Fruit fly (Drosophila melanogaster): Measurements from ENCODE around the gene Asciz.
A peak's percentile ranks its signal among the peaks of the same experiment; 100 is the strongest.

Asciz gene

DNA sequence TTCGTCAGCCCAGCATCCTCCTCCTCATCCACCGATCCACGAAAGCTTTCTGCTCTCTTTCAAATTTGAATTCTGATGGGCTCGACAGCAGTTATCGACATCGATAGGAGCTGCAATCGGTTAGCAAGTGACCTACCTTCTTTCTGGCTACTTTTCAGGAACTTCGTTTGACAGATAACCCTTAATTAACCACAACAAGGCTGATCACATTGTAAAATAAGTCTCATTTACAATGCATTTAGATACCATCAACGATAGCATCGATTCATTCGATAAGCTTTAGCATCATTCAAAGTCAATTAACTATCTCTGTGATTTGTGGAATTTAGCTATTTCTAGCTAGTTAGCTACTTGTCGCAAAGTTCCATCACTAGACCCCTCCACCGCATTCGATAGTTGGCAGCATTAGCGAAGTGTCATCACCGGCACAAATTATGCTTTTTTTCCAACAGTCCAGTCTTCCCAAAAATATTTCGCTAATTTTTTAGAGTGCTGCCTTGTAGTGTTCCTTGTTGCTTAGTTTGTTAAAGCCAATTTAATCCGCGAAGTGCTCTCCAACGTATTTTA is 12.6 kb upstream of the Asciz start, which contains the start of the genes MnM and Girdin (continued):
- TF ChIP-seq cwo (GFP tag; optimal IDR thresholded peaks at IDR 0.05): no peak
- peak; percentile 37 to 74 for TF ChIP-seq chif (GFP tag; optimal IDR thresholded peaks at IDR 0.05)
- no peak for TF ChIP-seq odd (GFP tag; optimal IDR thresholded peaks at IDR 0.05)
- peak; percentile 63 for TF ChIP-seq gro (GFP tag; optimal IDR thresholded peaks at IDR 0.05)
- TF ChIP-seq ewg (GFP tag; optimal IDR thresholded peaks at IDR 0.05): peak; percentile 10
- no peak for TF ChIP-seq CG2199 (GFP tag; IDR thresholded peaks at IDR 0.05)
- peak; percentile 76; the same call in 2 of the 3 replicates for TF ChIP-seq hb (GFP tag; IDR thresholded peaks at IDR 0.05; ENCODE audit: partially characterized antibody)
- no peak for TF ChIP-seq CG2678 (tag; optimal IDR thresholded peaks at IDR 0.05)
- TF ChIP-seq Camta (GFP tag; optimal IDR thresholded peaks at IDR 0.05): peak; percentile 39
- TF ChIP-seq slou (GFP tag; optimal IDR thresholded peaks at IDR 0.05): no peak
- no peak for TF ChIP-seq fru (optimal IDR thresholded peaks at IDR 0.05)
- TF ChIP-seq Mad (GFP tag; optimal IDR thresholded peaks at IDR 0.05): peak; percentile 67
- TF ChIP-seq kah (GFP tag; optimal IDR thresholded peaks at IDR 0.05): no peak
- TF ChIP-seq Elba2 (GFP tag; optimal IDR thresholded peaks at IDR 0.05): no peak
- TF ChIP-seq Sry-β (GFP tag; optimal IDR thresholded peaks at IDR 0.05): peak; percentile 92
- no peak for TF ChIP-seq CG14050 (GFP tag; IDR thresholded peaks at IDR 0.05)
- TF ChIP-seq Sox102F (GFP tag; optimal IDR thresholded peaks at IDR 0.05): no peak
- peak; percentile 70 for TF ChIP-seq Atf-2 (GFP tag; optimal IDR thresholded peaks at IDR 0.05)
- no peak for TF ChIP-seq stc (GFP tag; IDR thresholded peaks at IDR 0.05)
- peak; percentile 46 for TF ChIP-seq Ssrp (tag; optimal IDR thresholded peaks at IDR 0.05)
- no peak for TF ChIP-seq CG17359 (tag; optimal IDR thresholded peaks at IDR 0.05)
- TF ChIP-seq crc (GFP tag; optimal IDR thresholded peaks at IDR 0.05): peak; percentile 0
- TF ChIP-seq CG14710 (tag; optimal IDR thresholded peaks at IDR 0.05): peak; percentile 75
- TF ChIP-seq CHES-1-like (GFP tag; optimal IDR thresholded peaks at IDR 0.05): peak; percentile 86
- TF ChIP-seq CG6254 (GFP tag; optimal IDR thresholded peaks at IDR 0.05): no peak
- no peak for TF ChIP-seq sim (GFP tag; IDR thresholded peaks at IDR 0.05)
- peak; percentile 39 for TF ChIP-seq Tbp (GFP tag; optimal IDR thresholded peaks at IDR 0.05)
- 0 out of 3 replicates have a peak, but pooled peaks have one; percentile 21 for TF ChIP-seq Aef1 (GFP tag; IDR thresholded peaks at IDR 0.05)
- peak; percentile 73 for TF ChIP-seq CG3847 (GFP tag; IDR thresholded peaks at IDR 0.05)
- TF ChIP-seq CG11093 (GFP tag; IDR thresholded peaks at IDR 0.05): no peak
- TF ChIP-seq CG3065 (GFP tag; optimal IDR thresholded peaks at IDR 0.05): no peak
- no peak for TF ChIP-seq CG1233 (GFP tag; optimal IDR thresholded peaks at IDR 0.05)
- TF ChIP-seq eyg (GFP tag; optimal IDR thresholded peaks at IDR 0.05): no peak
- no peak for TF ChIP-seq CG7745 (tag; optimal IDR thresholded peaks at IDR 0.05)
- TF ChIP-seq CG42726 (GFP tag; IDR thresholded peaks at IDR 0.05; ENCODE audit: partially characterized antibody): 0 out of 2 replicates have a peak, but pooled peaks have one; percentile 49
- TF ChIP-seq Sry-δ (GFP tag; optimal IDR thresholded peaks at IDR 0.05): peak; percentile 100
- no peak for TF ChIP-seq CG8478 (optimal IDR thresholded peaks at IDR 0.05)
- TF ChIP-seq vvl (GFP tag; IDR thresholded peaks at IDR 0.05): peak; percentile 41; the same call in 1 of the 2 replicates
- no peak for TF ChIP-seq jing (GFP tag; optimal IDR thresholded peaks at IDR 0.05)
- peak; percentile 32 for TF ChIP-seq CG18764 (GFP tag; optimal IDR thresholded peaks at IDR 0.05)
- no peak for TF ChIP-seq sug (tag; optimal IDR thresholded peaks at IDR 0.05)
- no peak for TF ChIP-seq nau (GFP tag; optimal IDR thresholded peaks at IDR 0.05)
- TF ChIP-seq MBD-R2 (GFP tag; IDR thresholded peaks at IDR 0.05): peak; percentile 63; the same call in 1 of the 2 replicates
- no peak for TF ChIP-seq CG11696 (GFP tag; IDR thresholded peaks at IDR 0.05)
- no peak for TF ChIP-seq br (optimal IDR thresholded peaks at IDR 0.05)
- TF ChIP-seq corto (GFP tag; optimal IDR thresholded peaks at IDR 0.05): no peak
- peak; percentile 19 for TF ChIP-seq Six4 (GFP tag; optimal IDR thresholded peaks at IDR 0.05)
- no peak for TF ChIP-seq CG13123 (GFP tag; optimal IDR thresholded peaks at IDR 0.05)
- peak; percentile 38 for TF ChIP-seq CG14965 (GFP tag; optimal IDR thresholded peaks at IDR 0.05; ENCODE audit: borderline replicate concordance)
- 0 out of 2 replicates have a peak, but pooled peaks have one; percentile 8 for TF ChIP-seq H2.0 (GFP tag; IDR thresholded peaks at IDR 0.05)
- peak; percentile 80 for TF ChIP-seq CG13624 (GFP tag; optimal IDR thresholded peaks at IDR 0.05)
- TF ChIP-seq CG10959 (GFP tag; IDR thresholded peaks at IDR 0.05): no peak
